Worm (Caenorhabditis elegans): ENCODE results near the gene fbxc-24.

fbxc-24 gene

ce11 chrII:913222-913722 is 3.8 kb upstream of the fbxc-24 start, which contains the start of gene fbxc-33:
fbxc-33 (plus strand) TSS chrII:913672.
- TF ChIP-seq nhr-237 (tag; optimal IDR thresholded peaks at IDR 0.05) = no peak
- no peak for TF ChIP-seq tbx-2 (tag; optimal IDR thresholded peaks at IDR 0.05)
- no peak for TF ChIP-seq nhr-28 (tag; optimal IDR thresholded peaks at IDR 0.05)
- no peak for TF ChIP-seq pqm-1 (tag; optimal IDR thresholded peaks at IDR 0.05)
- TF ChIP-seq ceh-8 (GFP tag; optimal IDR thresholded peaks at IDR 0.05) = no peak
- TF ChIP-seq lin-39 (tag; optimal IDR thresholded peaks at IDR 0.05) = no peak
- peak; percentile 41 for TF ChIP-seq elt-2 (tag; optimal IDR thresholded peaks at IDR 0.05)
- TF ChIP-seq ceh-82 (tag; optimal IDR thresholded peaks at IDR 0.05) = peak in 1 of 3 experiments; percentile 31
- TF ChIP-seq dpl-1 (GFP tag; optimal IDR thresholded peaks at IDR 0.05) = peak in 2 of 3 experiments; percentile 27 to 62
- no peak for TF ChIP-seq unc-62 (GFP tag; optimal IDR thresholded peaks at IDR 0.05)
- peak; percentile 0 for TF ChIP-seq nhr-85 (tag)
- peak; percentile 23 to 43 for TF ChIP-seq lin-35 (GFP tag; optimal IDR thresholded peaks at IDR 0.05)
- peak; percentile 31 to 66 for TF ChIP-seq lsy-2 (tag; optimal IDR thresholded peaks at IDR 0.05)
- no peak for TF ChIP-seq C34B4.2 (tag; optimal IDR thresholded peaks at IDR 0.05)
- no peak for TF ChIP-seq xbp-1 (tag; optimal IDR thresholded peaks at IDR 0.05)
- TF ChIP-seq sup-37 (GFP tag; optimal IDR thresholded peaks at IDR 0.05) = no peak
- no peak for TF ChIP-seq nhr-77 (tag; optimal IDR thresholded peaks at IDR 0.05)
- peak; percentile 13 for TF ChIP-seq snpc-4 (tag; optimal IDR thresholded peaks at IDR 0.05)
- TF ChIP-seq lin-15B (tag; optimal IDR thresholded peaks at IDR 0.05) = peak; percentile 62
- peak; percentile 57 for TF ChIP-seq lin-14 (GFP tag; optimal IDR thresholded peaks at IDR 0.05)
- no peak for TF ChIP-seq hlh-4 (tag; optimal IDR thresholded peaks at IDR 0.05)
- TF ChIP-seq efl-1 (optimal IDR thresholded peaks at IDR 0.05) = peak; percentile 63 to 64
- peak; percentile 58 to 92 for TF ChIP-seq efl-1 (GFP tag; optimal IDR thresholded peaks at IDR 0.05 in 1 of 2)
- peak; percentile 26 for TF ChIP-seq swsn-7 (tag; optimal IDR thresholded peaks at IDR 0.05)
- TF ChIP-seq C16A3.4 (tag; optimal IDR thresholded peaks at IDR 0.05) = peak; percentile 29
- TF ChIP-seq F16B12.6 (tag; optimal IDR thresholded peaks at IDR 0.05) = peak; percentile 30
- TF ChIP-seq ets-5 (GFP tag; IDR thresholded peaks at IDR 0.05) = no peak
- peak; percentile 4 for TF ChIP-seq nhr-20 (tag; optimal IDR thresholded peaks at IDR 0.05)
- peak; percentile 38 for TF ChIP-seq skn-1 (tag; optimal IDR thresholded peaks at IDR 0.05)
- peak; percentile 34 for TF ChIP-seq rnt-1 (tag; optimal IDR thresholded peaks at IDR 0.05)
- no peak for TF ChIP-seq alr-1 (tag; optimal IDR thresholded peaks at IDR 0.05; ENCODE audit: borderline replicate concordance)

- TF ChIP-seq efl-1 (optimal IDR thresholded peaks at IDR 0.05) = no peak
- peak in 1 of 2 experiments; percentile 15 for TF ChIP-seq efl-1 (GFP tag; optimal IDR thresholded peaks at IDR 0.05 in 1 of 2)
- no peak for TF ChIP-seq elt-3 (tag; optimal IDR thresholded peaks at IDR 0.05)
- no peak for TF ChIP-seq C34B4.2 (tag; optimal IDR thresholded peaks at IDR 0.05)
Measured at ce11 chrII:911680-912079, 2.2 kb upstream of the fbxc-24 start, which contains the start of gene fbxc-31. fbxc-31 (plus strand) TSS chrII:911980.

- TF ChIP-seq rnt-1 (tag; optimal IDR thresholded peaks at IDR 0.05) (peak; percentile 69), snpc-4 (tag; optimal IDR thresholded peaks at IDR 0.05) (peak; percentile 93), nhr-19 (GFP tag; conservative IDR thresholded peaks at IDR 0.05) (peak; percentile 41), ceh-63 (GFP tag; optimal IDR thresholded peaks at IDR 0.05) (no peak)
Measured at ce11 chrII:905335-905734, 4.1 kb downstream of the fbxc-24 start.

- TF ChIP-seq irx-1 (tag; optimal IDR thresholded peaks at IDR 0.05) (no peak), lin-13 (GFP tag; optimal IDR thresholded peaks at IDR 0.05) (no peak), hpl-2 (GFP tag; optimal IDR thresholded peaks at IDR 0.05) (no peak), ceh-8 (GFP tag; optimal IDR thresholded peaks at IDR 0.05) (no peak), egl-27 (tag; optimal IDR thresholded peaks at IDR 0.05) (no peak), C04F5.9 (tag; optimal IDR thresholded peaks at IDR 0.05) (no peak), nhr-11 (tag; optimal IDR thresholded peaks at IDR 0.05) (no peak), zag-1 (tag; optimal IDR thresholded peaks at IDR 0.05) (no peak), egl-13 (tag; optimal IDR thresholded peaks at IDR 0.05) (no peak), ces-1 (GFP tag; optimal IDR thresholded peaks at IDR 0.05) (no peak), lin-15B (tag; optimal IDR thresholded peaks at IDR 0.05) (no peak), lin-14 (GFP tag; optimal IDR thresholded peaks at IDR 0.05) (no peak), aly-2 (tag; optimal IDR thresholded peaks at IDR 0.05) (no peak), unc-130 (tag; optimal IDR thresholded peaks at IDR 0.05) (no peak), fkh-10 (GFP tag; optimal IDR thresholded peaks at IDR 0.05) (no peak), nhr-237 (tag; optimal IDR thresholded peaks at IDR 0.05) (no peak)
Measured at ce11 chrII:901632-902031, 7.8 kb downstream of the fbxc-24 start, which contains the start of gene T07D3.2. T07D3.2 (plus strand) TSS chrII:901932.
